Worm (Caenorhabditis elegans) whole organism, L2 larva: ENCODE results near the gene acs-7.

Experiments used
- F13H6.1 ChIP-seq: sonication (generic microtip); optimal IDR thresholded peaks from 2 replicates; lab custom pipeline; 2016; ENCODE audit warnings: missing genetic modification characterization, missing compliant biosample characterization
- R02D3.7 ChIP-seq: fragments of 150-350 bp; optimal IDR thresholded peaks from 2 replicates; lab custom pipeline; 2014; ENCODE audit warnings: missing biosample characterization, missing genetic modification characterization
- Y55F3AM.14 ChIP-seq: fragments of 200-800 bp; sonication (Bioruptor generic); optimal IDR thresholded peaks from 2 replicates; lab custom pipeline; 2018; ENCODE audit warnings: mild to moderate bottlenecking, missing genetic modification characterization, missing compliant biosample characterization
- ZK546.5 ChIP-seq: sonication (generic microtip); optimal IDR thresholded peaks from 2 replicates; lab custom pipeline; 2017; ENCODE audit warnings: missing biosample characterization, missing genetic modification characterization
- alr-1 ChIP-seq: fragments of 150-350 bp; optimal IDR thresholded peaks from 2 replicates; lab custom pipeline; 2014; ENCODE audit warnings: missing biosample characterization, missing genetic modification characterization
- ama-1 ChIP-seq: fragments of 150-350 bp; optimal IDR thresholded peaks from 2 replicates; lab custom pipeline; 2018; ENCODE audit warnings: inconsistent platforms
- blmp-1 ChIP-seq: sonication (generic microtip); optimal IDR thresholded peaks from 2 replicates; lab custom pipeline; 2017; ENCODE audit warnings: missing genetic modification characterization, mild to moderate bottlenecking, missing compliant biosample characterization, antibody characterized with exemption, moderate library complexity; ENCODE audit not compliant: insufficient read depth
- ceh-16 ChIP-seq: fragments of 150-350 bp; optimal IDR thresholded peaks from 2 replicates; lab custom pipeline; 2014; ENCODE audit warnings: missing biosample characterization, missing genetic modification characterization
- ceh-82 ChIP-seq: fragments of 150-350 bp; optimal IDR thresholded peaks from 2 replicates; lab custom pipeline; 2014; ENCODE audit warnings: missing biosample characterization, missing genetic modification characterization
- dmd-4 ChIP-seq: sonication (generic microtip); optimal IDR thresholded peaks from 2 replicates; lab custom pipeline; 2017; ENCODE audit warnings: missing biosample characterization, missing genetic modification characterization
- egl-27 ChIP-seq: sonication (generic microtip); optimal IDR thresholded peaks from 3 replicates; lab custom pipeline; 2017; ENCODE audit warnings: missing biosample characterization, missing genetic modification reagents, missing genetic modification characterization
- elt-1 ChIP-seq: fragments of 150-350 bp; optimal IDR thresholded peaks from 2 replicates; lab custom pipeline; 2014; ENCODE audit warnings: missing biosample characterization, missing genetic modification characterization
- fos-1 ChIP-seq: fragments of 150-350 bp; optimal IDR thresholded peaks from 2 replicates; lab custom pipeline; 2014; ENCODE audit warnings: missing biosample characterization, missing genetic modification characterization
- lin-13 ChIP-seq: fragments of 150-350 bp; optimal IDR thresholded peaks from 2 replicates; lab custom pipeline; 2014; ENCODE audit warnings: missing biosample characterization, missing genetic modification reagents, missing genetic modification characterization
- nhr-10 ChIP-seq: sonication (generic microtip); optimal IDR thresholded peaks from 2 replicates; lab custom pipeline; 2017; ENCODE audit warnings: missing biosample characterization, missing genetic modification characterization
- nhr-11 ChIP-seq: fragments of 150-350 bp; optimal IDR thresholded peaks from 2 replicates; lab custom pipeline; 2014; ENCODE audit warnings: missing biosample characterization, missing genetic modification characterization
- nhr-12 ChIP-seq: fragments of 150-350 bp; optimal IDR thresholded peaks from 2 replicates; lab custom pipeline; 2014; ENCODE audit warnings: missing biosample characterization, missing genetic modification characterization
- nhr-129 ChIP-seq: fragments of 150-350 bp; optimal IDR thresholded peaks from 2 replicates; lab custom pipeline; 2014; ENCODE audit warnings: missing biosample characterization, missing genetic modification characterization
- nhr-21 ChIP-seq: fragments of 150-350 bp; optimal IDR thresholded peaks from 2 replicates; lab custom pipeline; 2014; ENCODE audit warnings: missing biosample characterization, missing genetic modification characterization
- nhr-23 ChIP-seq: fragments of 150-350 bp; optimal IDR thresholded peaks from 2 replicates; lab custom pipeline; 2014; ENCODE audit warnings: missing biosample characterization, missing genetic modification reagents, missing genetic modification characterization
- nhr-237 ChIP-seq: fragments of 150-350 bp; optimal IDR thresholded peaks from 2 replicates; lab custom pipeline; 2014; ENCODE audit warnings: missing biosample characterization, missing genetic modification characterization
- nhr-25 ChIP-seq: fragments of 150-350 bp; sonication (generic microtip); optimal IDR thresholded peaks from 3 replicates; lab custom pipeline; 2014; ENCODE audit warnings: missing biosample characterization, missing genetic modification characterization
- nhr-6 ChIP-seq: fragments of 150-350 bp; optimal IDR thresholded peaks from 2 replicates; lab custom pipeline; 2014; ENCODE audit warnings: missing biosample characterization, missing genetic modification characterization
- nhr-77 ChIP-seq: fragments of 150-350 bp; optimal IDR thresholded peaks from 2 replicates; lab custom pipeline; 2014; ENCODE audit warnings: missing biosample characterization, missing genetic modification characterization
- peb-1 ChIP-seq: fragments of 150-350 bp; optimal IDR thresholded peaks from 2 replicates; lab custom pipeline; 2014; ENCODE audit warnings: missing biosample characterization, missing genetic modification characterization
- sem-4 ChIP-seq: fragments of 150-350 bp; optimal IDR thresholded peaks from 2 replicates; lab custom pipeline; 2014; ENCODE audit warnings: missing biosample characterization, missing genetic modification reagents, missing genetic modification characterization
- skn-1 ChIP-seq: sonication (generic microtip); optimal IDR thresholded peaks from 2 replicates; lab custom pipeline; 2017; ENCODE audit warnings: missing biosample characterization, missing genetic modification characterization
- sma-3 ChIP-seq: sonication (generic microtip); optimal IDR thresholded peaks from 2 replicates; lab custom pipeline; 2016; ENCODE audit warnings: missing genetic modification reagents, missing genetic modification characterization, missing compliant biosample characterization
- sma-9 ChIP-seq, 2 experiments: fragments of 150-350 bp in 1 of 2; sonication (generic microtip) in 1 of 2; optimal IDR thresholded peaks; 2 replicates each; lab custom pipeline; 2014 to 2016; ENCODE audit warnings: missing genetic modification characterization in 2 of 2, mild to moderate bottlenecking in 1 of 2, missing biosample characterization in 1 of 2, missing compliant biosample characterization in 1 of 2, missing genetic modification reagents in 1 of 2, moderate library complexity in 1 of 2
- unc-39 ChIP-seq: fragments of 150-350 bp; optimal IDR thresholded peaks from 2 replicates; lab custom pipeline; 2014; ENCODE audit warnings: missing biosample characterization, missing genetic modification characterization
- unc-55 ChIP-seq: fragments of 150-350 bp; sonication (generic microtip); optimal IDR thresholded peaks from 3 replicates; lab custom pipeline; 2014; ENCODE audit warnings: missing biosample characterization, missing genetic modification reagents, missing genetic modification characterization
- unc-62 ChIP-seq: fragments of 150-350 bp; optimal IDR thresholded peaks from 2 replicates; lab custom pipeline; 2014; ENCODE audit warnings: missing biosample characterization, missing genetic modification reagents, missing genetic modification characterization
- zag-1 ChIP-seq: fragments of 150-350 bp; optimal IDR thresholded peaks from 2 replicates; lab custom pipeline; 2014; ENCODE audit warnings: missing biosample characterization, missing genetic modification characterization
- ztf-1 ChIP-seq: fragments of 200-800 bp; sonication (Bioruptor generic); conservative IDR thresholded peaks from 2 replicates; pipeline ENCODE4 v1.3.6; 2022; ENCODE audit warnings: missing genetic modification characterization, missing compliant biosample characterization
- ztf-4 ChIP-seq: fragments of 150-350 bp; optimal IDR thresholded peaks from 2 replicates; lab custom pipeline; 2014; ENCODE audit warnings: missing biosample characterization, missing genetic modification characterization

acs-7 gene

DNA sequence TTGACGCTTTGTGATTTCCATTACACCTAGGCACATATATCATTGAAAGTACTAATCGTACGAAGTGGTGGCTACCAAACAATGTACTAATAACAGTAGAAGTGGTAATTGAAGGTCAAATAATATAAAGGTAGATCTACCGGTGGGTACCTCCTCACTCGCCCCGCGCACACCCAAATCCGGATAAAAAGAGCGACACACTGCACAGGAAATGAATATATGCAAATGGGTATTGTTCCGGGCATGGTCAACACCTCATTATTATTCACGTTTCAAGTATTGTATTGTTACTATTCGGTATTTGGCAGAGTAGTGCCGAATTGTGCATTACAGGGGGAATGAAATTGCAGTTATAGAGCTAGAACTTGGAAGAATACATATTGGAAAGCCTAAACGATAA is 25.6 kb upstream of the acs-7 start:
- TF ChIP-seq dmd-4 (no peak), unc-55 (GFP tag; lab: Kevin White, UChicago) (no peak), ceh-16 (no peak), Y55F3AM.14 (GFP tag; lab: Kevin White, UChicago) (no peak), nhr-6 (no peak), sem-4 (tag; lab: Kevin White, UChicago) (no peak), ceh-82 (tag; lab: Kevin White, UChicago) (no peak), F13H6.1 (tag; lab: Kevin White, UChicago) (no peak), R02D3.7 (tag; lab: Kevin White, UChicago) (no peak), sma-9 (GFP tag; optimal IDR thresholded peaks at IDR 0.05; lab: Kevin White, UChicago) (no peak), sma-9 (tag; optimal IDR thresholded peaks at IDR 0.05; lab: Kevin White, UChicago) (no peak), ztf-1 (GFP tag; lab: Robert Waterston, UW) (no peak)

DNA sequence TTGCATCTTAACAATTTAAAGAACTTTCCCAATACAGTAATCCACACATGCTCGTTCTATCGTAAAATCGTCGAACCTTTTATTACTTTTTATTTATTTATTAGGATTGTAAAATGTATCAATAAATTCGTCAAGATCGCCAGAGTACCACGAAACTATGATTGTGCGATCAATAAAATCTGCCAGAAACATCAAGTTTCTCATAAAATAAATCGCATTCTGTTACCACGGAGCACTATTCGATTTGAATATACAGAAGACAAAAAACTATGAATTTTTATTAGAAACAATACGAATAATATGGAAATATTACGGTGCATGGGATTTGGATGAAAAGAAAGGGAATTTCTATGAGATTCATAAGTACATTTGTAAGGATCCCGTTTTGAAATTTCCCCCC is 25.1 kb upstream of the acs-7 start, which contains the start of gene C01G6.2:
Gene C01G6.2 (plus strand): TSS at position 301 of the 400 bp plus-strand sequence.
- TF ChIP-seq egl-27 (tag; lab: Kevin White, UChicago) (no peak), nhr-25 (tag; lab: Kevin White, UChicago) (no peak), nhr-11 (no peak), peb-1 (tag; lab: Kevin White, UChicago) (no peak)

DNA sequence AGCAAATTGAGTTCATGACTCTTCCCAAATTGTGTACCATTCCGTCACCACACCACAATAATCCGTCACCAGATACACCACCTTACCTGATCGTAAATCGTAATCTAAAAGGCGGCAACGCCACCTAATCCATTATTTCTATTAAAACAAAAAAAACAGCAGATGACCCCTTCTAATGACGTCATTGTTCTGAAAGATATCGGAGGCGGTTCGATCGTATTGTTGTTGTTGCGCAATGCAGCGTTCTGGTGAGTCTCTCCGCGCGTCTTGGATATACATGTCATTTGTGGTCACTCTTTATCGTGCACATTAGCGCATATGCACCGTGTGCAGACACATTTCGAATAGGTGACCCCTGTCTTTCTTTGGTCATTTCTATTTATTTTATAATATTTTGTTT is 22.8 kb upstream of the acs-7 start:
- TF ChIP-seq nhr-12, result no peak
- TF ChIP-seq dmd-4, result no peak
- TF ChIP-seq ztf-4 (tag; lab: Kevin White, UChicago), result no peak
- TF ChIP-seq elt-1 (tag; lab: Kevin White, UChicago), result no peak
- TF ChIP-seq ama-1 (lab: Kevin White, UChicago), result no peak
- TF ChIP-seq unc-62 (GFP tag; lab: Kevin White, UChicago), result no peak
- no peak for TF ChIP-seq nhr-6
- no peak for TF ChIP-seq blmp-1 (tag; lab: Kevin White, UChicago)
- no peak for TF ChIP-seq egl-27 (tag; lab: Kevin White, UChicago)
- no peak for TF ChIP-seq Y55F3AM.14 (GFP tag; lab: Kevin White, UChicago)
- no peak for TF ChIP-seq fos-1 (tag; lab: Kevin White, UChicago)
- no peak for TF ChIP-seq alr-1 (tag; lab: Kevin White, UChicago)
- no peak for TF ChIP-seq zag-1 (tag; lab: Kevin White, UChicago)
- TF ChIP-seq nhr-129, result no peak
- no peak for TF ChIP-seq ceh-82 (tag; lab: Kevin White, UChicago)
- no peak for TF ChIP-seq nhr-10
- TF ChIP-seq nhr-77 (tag; lab: Kevin White, UChicago), result no peak
- no peak for TF ChIP-seq nhr-23 (tag; lab: Kevin White, UChicago)
- TF ChIP-seq ceh-16, result no peak

DNA sequence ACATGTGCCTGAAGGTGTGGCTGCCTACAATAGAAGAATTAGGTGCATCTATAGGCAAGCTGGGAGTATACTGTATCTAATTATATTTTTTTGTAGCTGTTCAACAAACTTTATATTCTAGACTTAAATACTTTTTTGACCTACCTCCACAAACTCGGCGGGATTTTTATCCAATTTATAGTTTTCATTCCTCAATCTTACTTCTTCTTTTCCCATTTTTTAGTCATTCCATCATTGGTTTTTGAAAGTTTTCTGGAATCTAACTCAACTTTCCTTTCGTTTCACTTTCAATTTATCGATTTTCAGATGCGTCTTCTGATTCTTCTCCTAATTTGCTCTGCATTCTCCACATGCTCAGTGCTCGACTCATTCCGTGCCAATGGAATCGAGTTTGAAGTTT is 22.2 kb upstream of the acs-7 start, which contains the start of gene C01G6.3:
Gene C01G6.3 (plus strand): TSS at position 301 of the 400 bp plus-strand sequence.
- TF ChIP-seq unc-62 (GFP tag; lab: Kevin White, UChicago) (no peak), nhr-10 (no peak), dmd-4 (no peak), F13H6.1 (tag; lab: Kevin White, UChicago) (no peak), skn-1 (tag; lab: Kevin White, UChicago) (no peak), ZK546.5 (tag; lab: Kevin White, UChicago) (no peak), ceh-16 (no peak), blmp-1 (tag; lab: Kevin White, UChicago) (no peak), nhr-129 (no peak), alr-1 (tag; lab: Kevin White, UChicago) (no peak), sma-3 (GFP tag; lab: Kevin White, UChicago) (no peak), elt-1 (tag; lab: Kevin White, UChicago) (no peak), sma-9 (GFP tag; optimal IDR thresholded peaks at IDR 0.05; lab: Kevin White, UChicago) (no peak), sma-9 (tag; optimal IDR thresholded peaks at IDR 0.05; lab: Kevin White, UChicago) (no peak)

DNA sequence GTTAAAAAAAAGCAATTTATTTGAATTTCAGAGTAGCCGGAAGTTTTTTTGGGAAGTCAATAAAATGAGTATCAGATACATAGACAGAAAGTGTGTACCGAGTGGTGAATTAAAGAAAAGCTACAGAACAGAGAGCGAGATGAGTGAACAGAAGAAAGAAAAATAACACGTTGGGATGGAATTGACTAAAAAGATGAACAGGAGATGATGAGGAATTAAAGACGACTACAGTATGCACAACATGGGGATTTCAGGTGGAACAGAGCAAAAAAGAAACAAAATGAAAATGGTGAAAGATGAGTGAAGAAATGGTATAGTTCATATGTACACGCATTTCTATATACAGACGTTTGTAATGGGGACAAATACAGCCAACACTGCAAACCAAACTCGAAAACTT is 20.5 kb upstream of the acs-7 start:
- TF ChIP-seq nhr-10 (no peak), R02D3.7 (tag; lab: Kevin White, UChicago) (no peak), nhr-237 (tag; lab: Kevin White, UChicago) (no peak), sma-3 (GFP tag; lab: Kevin White, UChicago) (no peak), nhr-21 (tag; lab: Kevin White, UChicago) (no peak), lin-13 (GFP tag; lab: Kevin White, UChicago) (no peak), ceh-16 (no peak), nhr-12 (no peak), unc-62 (GFP tag; lab: Kevin White, UChicago) (no peak), unc-39 (no peak), F13H6.1 (tag; lab: Kevin White, UChicago) (no peak), sma-9 (GFP tag; optimal IDR thresholded peaks at IDR 0.05; lab: Kevin White, UChicago) (no peak), sma-9 (tag; optimal IDR thresholded peaks at IDR 0.05; lab: Kevin White, UChicago) (no peak)
